Worm (Caenorhabditis elegans) whole organism, late embryonic: ENCODE data around the gene F53C3.7.

Experiments used
- Y22D7AL.16 ChIP-seq: sonication (generic microtip); optimal IDR thresholded peaks from 2 replicates; lab custom pipeline; 2016; ENCODE audit warnings: missing genetic modification characterization, missing compliant biosample characterization
- ceh-31 ChIP-seq: sonication (generic microtip); optimal IDR thresholded peaks from 2 replicates; lab custom pipeline; 2016; ENCODE audit warnings: missing genetic modification characterization, missing compliant biosample characterization
- fkh-10 ChIP-seq: fragments of 150-350 bp; optimal IDR thresholded peaks from 2 replicates; lab custom pipeline; 2014; ENCODE audit warnings: missing biosample characterization, missing genetic modification reagents, missing genetic modification characterization
- lin-11 ChIP-seq: fragments of 200-800 bp; sonication (Bioruptor generic); optimal IDR thresholded peaks from 2 replicates; lab custom pipeline; 2018; ENCODE audit warnings: mild to moderate bottlenecking, missing genetic modification characterization, missing compliant biosample characterization
- tbx-2 ChIP-seq: sonication (generic microtip); optimal IDR thresholded peaks from 2 replicates; lab custom pipeline; 2016; ENCODE audit warnings: missing genetic modification characterization, missing compliant biosample characterization

The F53C3.7 gene

ce11 chrII:3935990-3936389 lies 41.1 kb downstream of the F53C3.7 start:
- TF ChIP-seq fkh-10 (GFP tag; lab: Kevin White, UChicago): no peak
- TF ChIP-seq tbx-2 (tag; lab: Kevin White, UChicago): no peak
- TF ChIP-seq Y22D7AL.16 (tag; lab: Kevin White, UChicago): no peak
- no peak for TF ChIP-seq ceh-31 (tag; lab: Kevin White, UChicago)
- no peak for TF ChIP-seq lin-11
